Worm (Caenorhabditis elegans) whole organism, L3 larva: ENCODE data around the gene T19B10.2.
A peak's percentile ranks its signal among the peaks of the same experiment; 100 is the strongest.

ENCODE experiments used
- aly-2 ChIP-seq: fragments of 150-350 bp; optimal IDR thresholded peaks from 2 replicates; lab custom pipeline; 2014; ENCODE audit warnings: missing biosample characterization, missing genetic modification characterization
- ceh-82 ChIP-seq: fragments of 150-350 bp; optimal IDR thresholded peaks from 2 replicates; lab custom pipeline; 2014; ENCODE audit warnings: missing biosample characterization, missing genetic modification characterization
- egl-27 ChIP-seq: sonication (generic microtip); optimal IDR thresholded peaks from 4 replicates; lab custom pipeline; 2017; ENCODE audit warnings: missing biosample characterization, missing genetic modification reagents, missing genetic modification characterization
- egl-5 ChIP-seq: fragments of 150-350 bp; optimal IDR thresholded peaks from 2 replicates; lab custom pipeline; 2017; ENCODE audit warnings: missing biosample characterization, missing genetic modification reagents, missing genetic modification characterization, inconsistent platforms
- elt-2 ChIP-seq: sonication (generic microtip); optimal IDR thresholded peaks from 2 replicates; lab custom pipeline; 2016; ENCODE audit warnings: missing genetic modification reagents, mild to moderate bottlenecking, missing genetic modification characterization, missing compliant biosample characterization
- elt-3 ChIP-seq, 3 experiments: fragments of 150-350 bp in 1 of 3; sonication (generic microtip) in 2 of 3; optimal IDR thresholded peaks; 2 replicates in 2 of 3; 4 replicates in 1 of 3; lab custom pipeline; 2014 to 2017; ENCODE audit warnings: missing biosample characterization in 3 of 3, missing genetic modification characterization in 3 of 3
- fos-1 ChIP-seq: fragments of 150-350 bp; optimal IDR thresholded peaks from 2 replicates; lab custom pipeline; 2014; ENCODE audit warnings: missing biosample characterization, missing genetic modification characterization
- lin-15B ChIP-seq: fragments of 150-350 bp; optimal IDR thresholded peaks from 2 replicates; lab custom pipeline; 2014; ENCODE audit warnings: missing biosample characterization, missing genetic modification characterization
- lin-39 ChIP-seq: fragments of 150-350 bp; optimal IDR thresholded peaks from 2 replicates; lab custom pipeline; 2018; ENCODE audit warnings: missing biosample characterization, missing genetic modification reagents, missing genetic modification characterization
- nfya-1 ChIP-seq: sonication (generic microtip); optimal IDR thresholded peaks from 2 replicates; lab custom pipeline; 2017; ENCODE audit warnings: missing genetic modification characterization, mild to moderate bottlenecking, missing compliant biosample characterization, antibody characterized with exemption, moderate library complexity; ENCODE audit not compliant: insufficient read depth
- nhr-25 ChIP-seq: sonication (generic microtip); optimal IDR thresholded peaks from 2 replicates; lab custom pipeline; 2017; ENCODE audit warnings: missing biosample characterization, missing genetic modification characterization
- sea-2 ChIP-seq: fragments of 150-350 bp; sonication (generic microtip); optimal IDR thresholded peaks from 4 replicates; lab custom pipeline; 2014; ENCODE audit warnings: missing biosample characterization, missing genetic modification reagents, missing genetic modification characterization
- snpc-4 ChIP-seq: fragments of 150-350 bp; optimal IDR thresholded peaks from 2 replicates; lab custom pipeline; 2014; ENCODE audit warnings: missing biosample characterization, missing genetic modification characterization
- ztf-11 ChIP-seq: fragments of 150-350 bp; optimal IDR thresholded peaks from 2 replicates; lab custom pipeline; 2014; ENCODE audit warnings: missing biosample characterization, missing genetic modification characterization

ce11 chrV:11214569-11214968, 6.5 kb upstream of the T19B10.2 start:
- TF ChIP-seq nfya-1 (tag; lab: Kevin White, UChicago) (no peak), ceh-82 (tag; lab: Kevin White, UChicago) (no peak), fos-1 (no peak), lin-39 (no peak), egl-5 (tag; lab: Kevin White, UChicago) (peak; percentile 82), lin-15B (tag; lab: Kevin White, UChicago) (no peak), elt-3 (tag; optimal IDR thresholded peaks at IDR 0.05; lab: Kevin White, UChicago) (no peak), aly-2 (tag; lab: Kevin White, UChicago) (no peak), nhr-25 (tag; lab: Kevin White, UChicago) (no peak), sea-2 (GFP tag; lab: Kevin White, UChicago) (no peak), snpc-4 (tag; lab: Kevin White, UChicago) (no peak), egl-27 (tag; lab: Kevin White, UChicago) (no peak), elt-2 (tag; lab: Kevin White, UChicago) (no peak), ztf-11 (no peak)
